Fruit fly (Drosophila melanogaster) whole organism, embryonic: Measurements from ENCODE around the gene Tsp66A.

Experiments used
- Abd-B ChIP-seq: fragments of 200-800 bp; sonication (Bioruptor generic); optimal IDR thresholded peaks from 2 replicates; lab custom pipeline; 2018; ENCODE audit warnings: missing biosample characterization, mild to moderate bottlenecking, missing genetic modification characterization, moderate library complexity
- Adf1 ChIP-seq: fragments of 200-800 bp; sonication (Bioruptor generic); IDR thresholded peaks from 2 replicates; pipeline ENCODE4 v1.3.6; 2022; ENCODE audit warnings: missing biosample characterization, missing genetic modification characterization
- Bdp1 ChIP-seq: fragments of 200-800 bp; sonication (Bioruptor generic); optimal IDR thresholded peaks from 3 replicates; lab custom pipeline; 2016; ENCODE audit warnings: missing biosample characterization, missing genetic modification characterization
- C15 ChIP-seq: fragments of 200-800 bp; sonication (Bioruptor generic); IDR thresholded peaks from 3 replicates; pipeline ENCODE4 v1.3.6; 2022; ENCODE audit warnings: missing biosample characterization, missing genetic modification characterization
- CG10543 ChIP-seq: fragments of 200-800 bp; sonication (Bioruptor generic); optimal IDR thresholded peaks from 3 replicates; lab custom pipeline; 2017; ENCODE audit warnings: missing biosample characterization, mild to moderate bottlenecking, missing genetic modification characterization, moderate library complexity
- CG10959 ChIP-seq: fragments of 200-800 bp; sonication (Bioruptor generic); IDR thresholded peaks from 2 replicates; pipeline ENCODE4 v1.3.6; 2022; ENCODE audit warnings: missing biosample characterization, missing genetic modification characterization
- CG14710 ChIP-seq: fragments of 200-800 bp; sonication (Bioruptor generic); optimal IDR thresholded peaks from 3 replicates; lab custom pipeline; 2019; ENCODE audit warnings: missing biosample characterization, mild to moderate bottlenecking, missing genetic modification characterization, moderate library complexity
- CG15073 ChIP-seq: fragments of 200-800 bp; sonication (Bioruptor generic); optimal IDR thresholded peaks from 2 replicates; lab custom pipeline; 2016; ENCODE audit warnings: missing biosample characterization, missing genetic modification characterization
- CG15269 ChIP-seq: fragments of 200-800 bp; sonication (Bioruptor generic); optimal IDR thresholded peaks from 2 replicates; lab custom pipeline; 2018; ENCODE audit warnings: missing biosample characterization, mild to moderate bottlenecking, missing genetic modification characterization, moderate library complexity
- CG17186 ChIP-seq: fragments of 200-800 bp; sonication (Bioruptor generic); optimal IDR thresholded peaks from 3 replicates; lab custom pipeline; 2017; ENCODE audit warnings: missing biosample characterization, missing genetic modification reagents, missing genetic modification characterization
- CG17612 ChIP-seq: fragments of 200-800 bp; sonication (Bioruptor generic); IDR thresholded peaks from 2 replicates; pipeline ENCODE4 v1.3.6; 2022; ENCODE audit warnings: missing biosample characterization, missing genetic modification characterization
- CG2889 ChIP-seq: fragments of 200-800 bp; sonication (Bioruptor generic); IDR thresholded peaks from 3 replicates; pipeline ENCODE4 v1.3.6; 2022; ENCODE audit warnings: missing biosample characterization, missing genetic modification characterization
- CG32772 ChIP-seq: fragments of 200-800 bp; sonication (Bioruptor generic); IDR thresholded peaks from 2 replicates; pipeline ENCODE4 v1.3.6; 2022; ENCODE audit warnings: missing biosample characterization, missing genetic modification characterization
- CG34376 ChIP-seq: fragments of 200-800 bp; sonication (Bioruptor generic); optimal IDR thresholded peaks from 2 replicates; lab custom pipeline; 2018; ENCODE audit warnings: missing biosample characterization, mild to moderate bottlenecking, missing genetic modification characterization
- CG4282 ChIP-seq: fragments of 200-800 bp; sonication (Bioruptor generic); optimal IDR thresholded peaks from 2 replicates; lab custom pipeline; 2016; ENCODE audit warnings: missing biosample characterization, missing genetic modification characterization
- CG43689 ChIP-seq: fragments of 200-800 bp; sonication (Bioruptor generic); IDR thresholded peaks from 2 replicates; pipeline ENCODE4 v1.3.6; 2022; ENCODE audit warnings: missing biosample characterization, missing genetic modification characterization
- CG4707 ChIP-seq: fragments of 200-800 bp; sonication (Bioruptor generic); optimal IDR thresholded peaks from 2 replicates; lab custom pipeline; 2018; ENCODE audit warnings: missing biosample characterization, mild to moderate bottlenecking, missing genetic modification characterization, moderate library complexity
- CG6813 ChIP-seq: fragments of 200-800 bp; sonication (Bioruptor generic); optimal IDR thresholded peaks from 2 replicates; lab custom pipeline; 2017; ENCODE audit warnings: missing biosample characterization, missing genetic modification characterization, mild to moderate bottlenecking, moderate library complexity, missing genetic modification reagents
- CrebB ChIP-seq: fragments of 200-800 bp; sonication (Bioruptor generic); optimal IDR thresholded peaks from 3 replicates; lab custom pipeline; 2018; ENCODE audit warnings: missing biosample characterization, mild to moderate bottlenecking, missing genetic modification characterization
- Deaf1 ChIP-seq: fragments of 200-800 bp; optimal IDR thresholded peaks from 3 replicates; lab custom pipeline; 2019; ENCODE audit warnings: missing biosample characterization, mild to moderate bottlenecking, missing genetic modification characterization, moderate library complexity
- Dp ChIP-seq: fragments of 200-800 bp; sonication (Bioruptor generic); optimal IDR thresholded peaks from 2 replicates; lab custom pipeline; 2018; ENCODE audit warnings: missing biosample characterization, mild to moderate bottlenecking, missing genetic modification characterization, moderate library complexity
- Fer1 ChIP-seq: fragments of 200-800 bp; sonication (Bioruptor generic); optimal IDR thresholded peaks from 2 replicates; lab custom pipeline; 2017; ENCODE audit warnings: missing biosample characterization, mild to moderate bottlenecking, missing genetic modification characterization
- Fer2 ChIP-seq: fragments of 200-800 bp; sonication (Bioruptor generic); optimal IDR thresholded peaks from 2 replicates; lab custom pipeline; 2018; ENCODE audit warnings: missing biosample characterization, mild to moderate bottlenecking, missing genetic modification characterization, moderate library complexity
- GATAe ChIP-seq: fragments of 200-800 bp; sonication (Bioruptor generic); conservative IDR thresholded peaks from 2 replicates; pipeline ENCODE4 v1.3.6; 2022; ENCODE audit warnings: missing biosample characterization, missing genetic modification characterization
- H15 ChIP-seq: fragments of 200-800 bp; sonication (Bioruptor generic); IDR thresholded peaks from 3 replicates; pipeline ENCODE4 v1.3.6; 2022; ENCODE audit warnings: missing biosample characterization, missing genetic modification characterization
- H2.0 ChIP-seq: fragments of 200-800 bp; sonication (Bioruptor generic); IDR thresholded peaks from 2 replicates; pipeline ENCODE4 v1.3.6; 2022; ENCODE audit warnings: missing biosample characterization, missing genetic modification characterization
- HLH3B ChIP-seq: fragments of 200-800 bp; sonication (Bioruptor generic); IDR thresholded peaks from 2 replicates; pipeline ENCODE4 v1.3.6; 2022; ENCODE audit warnings: missing biosample characterization, missing genetic modification characterization
- Hr39 ChIP-seq: fragments of >200 bp; optimal IDR thresholded peaks from 2 replicates; lab custom pipeline; 2017
- Hr51 ChIP-seq, 2 experiments: fragments of 200-800 bp; sonication (Bioruptor generic); optimal IDR thresholded peaks; 2 replicates in 1 of 2; 3 replicates in 1 of 2; lab custom pipeline; 2016 to 2018; ENCODE audit warnings: missing biosample characterization in 2 of 2, missing genetic modification characterization in 2 of 2, mild to moderate bottlenecking in 1 of 2, moderate library complexity in 1 of 2
- Hsf ChIP-seq: fragments of 200-800 bp; sonication (Bioruptor generic); optimal IDR thresholded peaks from 3 replicates; lab custom pipeline; 2016; ENCODE audit warnings: missing biosample characterization, missing genetic modification characterization
- MTF-1 ChIP-seq: fragments of 200-800 bp; sonication (Bioruptor generic); optimal IDR thresholded peaks from 2 replicates; lab custom pipeline; 2018; ENCODE audit warnings: missing biosample characterization, mild to moderate bottlenecking, missing genetic modification characterization, borderline replicate concordance
- Mes4 ChIP-seq: fragments of 200-800 bp; sonication (Bioruptor generic); optimal IDR thresholded peaks from 2 replicates; lab custom pipeline; 2016; ENCODE audit warnings: missing biosample characterization, missing genetic modification characterization
- NC2β ChIP-seq: fragments of 200-800 bp; sonication (Bioruptor generic); optimal IDR thresholded peaks from 2 replicates; lab custom pipeline; 2016; ENCODE audit warnings: missing biosample characterization, missing genetic modification characterization
- Ravus ChIP-seq: fragments of 200-800 bp; sonication (Bioruptor generic); IDR thresholded peaks from 2 replicates; pipeline ENCODE4 v1.3.6; 2022; ENCODE audit warnings: missing biosample characterization, missing genetic modification characterization
- Sry-β ChIP-seq: fragments of 200-800 bp; sonication (Bioruptor generic); optimal IDR thresholded peaks from 2 replicates; lab custom pipeline; 2018; ENCODE audit warnings: missing biosample characterization, mild to moderate bottlenecking, missing genetic modification characterization, moderate library complexity
- abd-A ChIP-seq: fragments of 200-800 bp; sonication (Bioruptor generic); optimal IDR thresholded peaks from 3 replicates; lab custom pipeline; 2019; ENCODE audit warnings: missing biosample characterization, mild to moderate bottlenecking, missing genetic modification characterization, moderate library complexity
- amos ChIP-seq: fragments of 200-800 bp; sonication (Bioruptor generic); IDR thresholded peaks from 2 replicates; pipeline ENCODE4 v1.3.6; 2022; ENCODE audit warnings: missing biosample characterization, missing genetic modification characterization; ENCODE audit not compliant: partially characterized antibody
- ase ChIP-seq: fragments of 200-800 bp; sonication (Bioruptor generic); IDR thresholded peaks from 3 replicates; pipeline ENCODE4 v1.3.6; 2022; ENCODE audit warnings: missing biosample characterization, missing genetic modification characterization
- br ChIP-seq: fragments of >200 bp; optimal IDR thresholded peaks from 2 replicates; lab custom pipeline; 2017
- cg ChIP-seq: fragments of 200-800 bp; sonication (Bioruptor generic); optimal IDR thresholded peaks from 3 replicates; lab custom pipeline; 2019; ENCODE audit warnings: missing biosample characterization, mild to moderate bottlenecking, missing genetic modification characterization, moderate library complexity
- en ChIP-seq: fragments of 200-800 bp; sonication (Bioruptor generic); optimal IDR thresholded peaks from 2 replicates; lab custom pipeline; 2016; ENCODE audit warnings: missing biosample characterization, missing genetic modification characterization
- gcm ChIP-seq: fragments of 200-800 bp; sonication (Bioruptor generic); optimal IDR thresholded peaks from 2 replicates; lab custom pipeline; 2019; ENCODE audit warnings: missing biosample characterization, mild to moderate bottlenecking, missing genetic modification characterization, moderate library complexity
- gfzf ChIP-seq: fragments of 200-800 bp; sonication (Bioruptor generic); optimal IDR thresholded peaks from 2 replicates; lab custom pipeline; 2016; ENCODE audit warnings: missing biosample characterization, mild to moderate bottlenecking, missing genetic modification characterization, moderate library complexity
- grau ChIP-seq: fragments of 200-800 bp; optimal IDR thresholded peaks from 3 replicates; lab custom pipeline; 2019; ENCODE audit warnings: missing biosample characterization, mild to moderate bottlenecking, missing genetic modification characterization, moderate library complexity
- lab ChIP-seq: fragments of 200-800 bp; sonication (Bioruptor generic); optimal IDR thresholded peaks from 3 replicates; lab custom pipeline; 2017; ENCODE audit warnings: missing biosample characterization, missing genetic modification characterization, mild to moderate bottlenecking, moderate library complexity, missing genetic modification reagents
- mld ChIP-seq: fragments of 200-800 bp; sonication (Bioruptor generic); IDR thresholded peaks from 3 replicates; pipeline ENCODE4 v1.3.6; 2022; ENCODE audit warnings: missing biosample characterization, missing genetic modification characterization; ENCODE audit not compliant: partially characterized antibody
- nerfin-1 ChIP-seq: fragments of 200-800 bp; sonication (Bioruptor generic); optimal IDR thresholded peaks from 3 replicates; lab custom pipeline; 2019; ENCODE audit warnings: missing biosample characterization, mild to moderate bottlenecking, missing genetic modification characterization, moderate library complexity
- sd ChIP-seq: fragments of 200-800 bp; sonication (Bioruptor generic); optimal IDR thresholded peaks from 3 replicates; lab custom pipeline; 2018; ENCODE audit warnings: missing biosample characterization, mild to moderate bottlenecking, missing genetic modification characterization, moderate library complexity
- sens ChIP-seq: fragments of 200-800 bp; sonication (Bioruptor generic); peaks from one replicate; lab custom pipeline; 2016; ENCODE audit warnings: missing biosample characterization, missing genetic modification characterization
- so ChIP-seq: fragments of 200-800 bp; sonication (Bioruptor generic); IDR thresholded peaks from 3 replicates; pipeline ENCODE4 v1.3.6; 2022; ENCODE audit warnings: missing biosample characterization, missing genetic modification characterization
- sqz ChIP-seq: fragments of 200-800 bp; sonication (Bioruptor generic); optimal IDR thresholded peaks from 3 replicates; lab custom pipeline; 2018; ENCODE audit warnings: missing biosample characterization, mild to moderate bottlenecking, missing genetic modification characterization
- tio ChIP-seq: fragments of 200-800 bp; sonication (Bioruptor generic); optimal IDR thresholded peaks from 2 replicates; lab custom pipeline; 2017; ENCODE audit warnings: missing biosample characterization, missing genetic modification characterization, inconsistent platforms

Tsp66A gene

dm6 chr3L:7423517-7423916 is 41.8 kb upstream of the Tsp66A start, which contains the start of gene CG42458 (continued):
- TF ChIP-seq Sry-β (GFP tag; lab: Kevin White, UChicago) (no peak), Bdp1 (GFP tag; lab: Kevin White, UChicago) (no peak), CG14710 (tag; lab: Kevin White, UChicago) (no peak), Fer2 (no peak), ase (GFP tag; lab: Robert Waterston, UW) (no peak), so (GFP tag; lab: Robert Waterston, UW) (no peak), Ravus (no peak), CG10543 (GFP tag; lab: Kevin White, UChicago) (peak; percentile 43), CG6813 (GFP tag; lab: Kevin White, UChicago) (no peak), CG4282 (GFP tag; lab: Kevin White, UChicago) (no peak), HLH3B (GFP tag; lab: Robert Waterston, UW) (0 out of 2 replicates have a peak, but pooled peaks have one; percentile 22), CG43689 (no peak), tio (no peak), Adf1 (GFP tag; lab: Robert Waterston, UW) (peak; percentile 38; the same call in 1 of the 2 replicates), CG15269 (tag; lab: Kevin White, UChicago) (no peak), br (lab: Kevin White, UChicago) (no peak), cg (no peak), sens (GFP tag; lab: Kevin White, UChicago) (no peak), Mes4 (no peak), CG34376 (GFP tag; lab: Kevin White, UChicago) (no peak), H2.0 (GFP tag; lab: Robert Waterston, UW) (no peak), CG17612 (no peak), Abd-B (GFP tag; lab: Kevin White, UChicago) (no peak), CG17186 (GFP tag; lab: Kevin White, UChicago) (no peak), en (GFP tag; lab: Kevin White, UChicago) (no peak), CG32772 (GFP tag; lab: Robert Waterston, UW) (no peak), Hr51 (GFP tag; optimal IDR thresholded peaks at IDR 0.05; lab: Kevin White, UChicago) (no peak), sd (tag; lab: Kevin White, UChicago) (no peak), lab (GFP tag; lab: Kevin White, UChicago) (peak; percentile 13), grau (no peak), GATAe (no peak), Dp (GFP tag; lab: Kevin White, UChicago) (no peak), abd-A (tag; lab: Kevin White, UChicago) (peak; percentile 94), CG4707 (no peak), MTF-1 (GFP tag; lab: Kevin White, UChicago) (no peak), NC2β (GFP tag; lab: Kevin White, UChicago) (no peak), sqz (GFP tag; lab: Kevin White, UChicago) (peak; percentile 54), CG10959 (no peak), amos (GFP tag; lab: Robert Waterston, UW) (peak; percentile 16; the same call in 1 of the 2 replicates), H15 (GFP tag; lab: Robert Waterston, UW) (no peak), Fer1 (GFP tag; lab: Kevin White, UChicago) (peak; percentile 27), Hsf (GFP tag; lab: Kevin White, UChicago) (no peak), gcm (GFP tag; lab: Kevin White, UChicago) (no peak), gfzf (GFP tag; lab: Kevin White, UChicago) (no peak), Deaf1 (tag; lab: Kevin White, UChicago) (peak; percentile 99), CrebB (no peak), Hr39 (lab: Kevin White, UChicago) (no peak), CG2889 (GFP tag; lab: Robert Waterston, UW) (no peak), CG15073 (GFP tag; lab: Kevin White, UChicago) (no peak), nerfin-1 (tag; lab: Kevin White, UChicago) (peak; percentile 19), mld (GFP tag; lab: Robert Waterston, UW) (no peak), C15 (GFP tag; lab: Robert Waterston, UW) (no peak)
